Worm (Caenorhabditis elegans) whole organism, midembryonic: ENCODE results near the gene B0454.5.

ENCODE experiments used
- flt-1 ChIP-seq: fragments of 200-800 bp; sonication (Bioruptor generic); IDR thresholded peaks from 2 replicates; pipeline ENCODE4 v1.3.6; 2022; ENCODE audit warnings: missing genetic modification characterization, missing compliant biosample characterization
- klf-2 ChIP-seq: fragments of 200-800 bp; sonication (Bioruptor generic); conservative IDR thresholded peaks from 2 replicates; pipeline ENCODE4 v1.3.6; 2022; ENCODE audit warnings: missing genetic modification reagents, missing genetic modification characterization, missing compliant biosample characterization
- med-1 ChIP-seq: sonication (generic microtip); optimal IDR thresholded peaks from 2 replicates; lab custom pipeline; 2017; ENCODE audit warnings: missing genetic modification characterization, mild to moderate bottlenecking, missing compliant biosample characterization, antibody characterized with exemption, missing genetic modification reagents; ENCODE audit not compliant: insufficient read depth
- ref-1 ChIP-seq: fragments of 200-800 bp; sonication (Bioruptor generic); conservative IDR thresholded peaks from 2 replicates; pipeline ENCODE4 v1.3.6; 2022; ENCODE audit warnings: missing genetic modification reagents, missing genetic modification characterization, missing compliant biosample characterization
- ztf-29 ChIP-seq: fragments of 200-800 bp; sonication (Bioruptor generic); IDR thresholded peaks from 2 replicates; pipeline ENCODE4 v1.3.6; 2022; ENCODE audit warnings: missing genetic modification reagents, missing genetic modification characterization, missing compliant biosample characterization

DNA sequence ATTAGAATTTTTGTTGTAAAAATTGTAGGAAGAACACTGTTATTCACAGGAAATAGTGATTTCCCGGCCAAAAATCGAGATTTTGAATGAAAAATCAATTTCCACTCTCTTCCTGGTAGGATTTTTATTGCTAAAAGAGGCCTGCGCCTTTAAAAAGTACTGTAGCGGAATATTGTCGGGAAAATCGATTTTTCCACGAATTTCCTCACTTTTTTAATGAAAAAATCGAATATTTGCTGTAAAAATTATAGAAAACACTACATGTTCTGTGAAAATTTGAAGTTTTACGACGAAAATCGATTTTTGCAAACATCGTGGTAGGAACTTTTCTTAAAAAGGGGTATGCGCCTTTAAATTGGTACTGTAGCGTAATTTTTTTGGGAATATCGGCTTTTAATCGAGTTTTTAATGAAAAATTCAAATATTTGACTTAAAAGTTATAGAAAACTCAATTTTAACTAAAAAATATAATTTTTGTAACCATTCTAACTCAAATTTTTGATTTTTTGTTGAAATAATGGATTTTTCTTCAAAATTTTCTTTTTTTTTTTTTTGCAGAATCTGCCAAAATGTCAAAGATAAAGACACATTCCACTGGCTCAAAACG is 17.7 kb downstream of the B0454.5 start, which contains the start of gene lin-8:
- no peak for TF ChIP-seq klf-2 (GFP tag; lab: Robert Waterston, UW)
- TF ChIP-seq ztf-29 (GFP tag; lab: Robert Waterston, UW) = no peak
- no peak for TF ChIP-seq ref-1 (GFP tag; lab: Robert Waterston, UW)
- no peak for TF ChIP-seq med-1
- TF ChIP-seq flt-1 (GFP tag; lab: Robert Waterston, UW) = no peak
